Worm (Caenorhabditis elegans) whole organism, midembryonic: ENCODE data around the gene ZK863.1.

Experiments
- T22C8.4 ChIP-seq: fragments of 200-800 bp; sonication (Bioruptor generic); IDR thresholded peaks from 2 replicates; pipeline ENCODE4 v1.3.6; 2022; ENCODE audit warnings: missing genetic modification characterization, missing compliant biosample characterization
- cog-1 ChIP-seq: sonication (generic microtip); optimal IDR thresholded peaks from 2 replicates; lab custom pipeline; 2016; ENCODE audit warnings: missing genetic modification characterization, missing compliant biosample characterization
- flt-1 ChIP-seq: fragments of 200-800 bp; sonication (Bioruptor generic); IDR thresholded peaks from 2 replicates; pipeline ENCODE4 v1.3.6; 2022; ENCODE audit warnings: missing genetic modification characterization, missing compliant biosample characterization
- klf-2 ChIP-seq: fragments of 200-800 bp; sonication (Bioruptor generic); conservative IDR thresholded peaks from 2 replicates; pipeline ENCODE4 v1.3.6; 2022; ENCODE audit warnings: missing genetic modification reagents, missing genetic modification characterization, missing compliant biosample characterization
- med-1 ChIP-seq: sonication (generic microtip); optimal IDR thresholded peaks from 2 replicates; lab custom pipeline; 2017; ENCODE audit warnings: missing genetic modification characterization, mild to moderate bottlenecking, missing compliant biosample characterization, antibody characterized with exemption, missing genetic modification reagents; ENCODE audit not compliant: insufficient read depth
- ref-1 ChIP-seq: fragments of 200-800 bp; sonication (Bioruptor generic); conservative IDR thresholded peaks from 2 replicates; pipeline ENCODE4 v1.3.6; 2022; ENCODE audit warnings: missing genetic modification reagents, missing genetic modification characterization, missing compliant biosample characterization
- tab-1 ChIP-seq: fragments of 200-800 bp; sonication (Bioruptor generic); IDR thresholded peaks from 2 replicates; pipeline ENCODE4 v1.3.6; 2022; ENCODE audit warnings: missing genetic modification characterization, missing compliant biosample characterization
- ztf-29 ChIP-seq: fragments of 200-800 bp; sonication (Bioruptor generic); IDR thresholded peaks from 2 replicates; pipeline ENCODE4 v1.3.6; 2022; ENCODE audit warnings: missing genetic modification reagents, missing genetic modification characterization, missing compliant biosample characterization

DNA sequence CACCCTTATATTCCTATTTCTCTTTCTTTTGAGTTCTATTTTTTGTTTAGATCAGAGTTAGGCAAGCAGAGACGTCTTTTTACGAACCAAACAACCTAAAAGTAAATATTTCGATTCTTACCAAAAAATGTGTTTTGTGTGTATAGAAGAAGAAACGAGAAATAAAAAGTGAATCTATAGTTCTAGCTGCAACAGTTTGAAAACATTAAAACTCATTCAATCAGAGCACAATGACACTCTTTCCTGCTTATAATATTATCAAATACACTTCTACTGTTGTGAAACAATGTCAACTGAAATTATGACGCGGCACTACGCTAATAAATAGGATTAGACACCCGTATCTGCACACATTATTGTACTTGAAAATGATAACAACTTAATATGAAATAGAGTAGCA is 25.8 kb upstream of the ZK863.1 start, which contains the start of gene ZK836.3:
- TF ChIP-seq ztf-29 (GFP tag; lab: Robert Waterston, UW) (no peak), med-1 (GFP tag; lab: Kevin White, UChicago) (no peak), T22C8.4 (no peak), cog-1 (no peak), flt-1 (GFP tag; lab: Robert Waterston, UW) (no peak), ref-1 (no peak), klf-2 (GFP tag; lab: Robert Waterston, UW) (no peak), tab-1 (GFP tag; lab: Robert Waterston, UW) (no peak)
